Fruit fly (Drosophila melanogaster) whole organism, embryonic: ENCODE results near the gene Svil.

Source experiments
- B-H1 ChIP-seq: fragments of 200-800 bp; sonication (Bioruptor generic); IDR thresholded peaks from 3 replicates; pipeline ENCODE4 v1.3.6; 2022; ENCODE audit warnings: missing biosample characterization, missing genetic modification characterization
- Bgb ChIP-seq: fragments of 200-800 bp; sonication (Bioruptor generic); IDR thresholded peaks from 2 replicates; pipeline ENCODE4 v1.3.6; 2022; ENCODE audit warnings: missing biosample characterization, missing genetic modification characterization; ENCODE audit not compliant: partially characterized antibody
- CG10565 ChIP-seq: fragments of 200-800 bp; sonication (Bioruptor generic); optimal IDR thresholded peaks from 3 replicates; lab custom pipeline; 2016; ENCODE audit warnings: missing biosample characterization, mild to moderate bottlenecking, missing genetic modification characterization
- CG11247 ChIP-seq: fragments of 200-800 bp; sonication (Bioruptor generic); IDR thresholded peaks from 2 replicates; pipeline ENCODE4 v1.3.6; 2022; ENCODE audit warnings: missing biosample characterization, missing genetic modification characterization
- CG11456 ChIP-seq: fragments of 200-800 bp; sonication (Bioruptor generic); IDR thresholded peaks from 3 replicates; pipeline ENCODE4 v1.3.6; 2022; ENCODE audit warnings: missing biosample characterization, missing genetic modification characterization
- CG13287 ChIP-seq: fragments of 200-800 bp; sonication (Bioruptor generic); IDR thresholded peaks from 2 replicates; pipeline ENCODE4 v1.3.6; 2022; ENCODE audit warnings: missing biosample characterization, missing genetic modification characterization; ENCODE audit not compliant: partially characterized antibody
- CG14667 ChIP-seq: fragments of 200-800 bp; sonication (Bioruptor generic); IDR thresholded peaks from 2 replicates; pipeline ENCODE4 v1.3.6; 2022; ENCODE audit warnings: missing biosample characterization, missing genetic modification characterization
- CG15269 ChIP-seq: fragments of 200-800 bp; sonication (Bioruptor generic); optimal IDR thresholded peaks from 2 replicates; lab custom pipeline; 2018; ENCODE audit warnings: missing biosample characterization, mild to moderate bottlenecking, missing genetic modification characterization, moderate library complexity
- CG1792 ChIP-seq: fragments of 200-800 bp; sonication (Bioruptor generic); optimal IDR thresholded peaks from 2 replicates; lab custom pipeline; 2016; ENCODE audit warnings: missing biosample characterization, missing genetic modification characterization
- CG34376 ChIP-seq: fragments of 200-800 bp; sonication (Bioruptor generic); optimal IDR thresholded peaks from 2 replicates; lab custom pipeline; 2018; ENCODE audit warnings: missing biosample characterization, mild to moderate bottlenecking, missing genetic modification characterization
- CG43689 ChIP-seq: fragments of 200-800 bp; sonication (Bioruptor generic); IDR thresholded peaks from 2 replicates; pipeline ENCODE4 v1.3.6; 2022; ENCODE audit warnings: missing biosample characterization, missing genetic modification characterization
- CG4617 ChIP-seq: fragments of 200-800 bp; sonication (Bioruptor generic); optimal IDR thresholded peaks from 3 replicates; lab custom pipeline; 2016; ENCODE audit warnings: missing biosample characterization, missing genetic modification characterization, borderline replicate concordance
- CG4820 ChIP-seq: fragments of 200-800 bp; sonication (Bioruptor generic); optimal IDR thresholded peaks from 3 replicates; lab custom pipeline; 2016; ENCODE audit warnings: missing biosample characterization, missing genetic modification characterization
- CG6791 ChIP-seq: fragments of 200-800 bp; sonication (Bioruptor generic); IDR thresholded peaks from 3 replicates; pipeline ENCODE4 v1.3.6; 2022; ENCODE audit warnings: missing biosample characterization, missing genetic modification characterization; ENCODE audit not compliant: partially characterized antibody
- CG6813 ChIP-seq: fragments of 200-800 bp; sonication (Bioruptor generic); optimal IDR thresholded peaks from 2 replicates; lab custom pipeline; 2017; ENCODE audit warnings: missing biosample characterization, missing genetic modification characterization, mild to moderate bottlenecking, moderate library complexity, missing genetic modification reagents
- CG8765 ChIP-seq: fragments of 200-800 bp; sonication (Bioruptor generic); IDR thresholded peaks from 2 replicates; pipeline ENCODE4 v1.3.6; 2022; ENCODE audit warnings: missing biosample characterization, missing genetic modification characterization
- CG9215 ChIP-seq: fragments of 200-800 bp; sonication (Bioruptor generic); IDR thresholded peaks from 2 replicates; pipeline ENCODE4 v1.3.6; 2022; ENCODE audit warnings: missing biosample characterization, missing genetic modification characterization
- CG9797 ChIP-seq: fragments of 200-800 bp; sonication (Bioruptor generic); optimal IDR thresholded peaks from 3 replicates; lab custom pipeline; 2018; ENCODE audit warnings: missing biosample characterization, mild to moderate bottlenecking, missing genetic modification characterization
- Deaf1 ChIP-seq: fragments of 200-800 bp; optimal IDR thresholded peaks from 3 replicates; lab custom pipeline; 2019; ENCODE audit warnings: missing biosample characterization, mild to moderate bottlenecking, missing genetic modification characterization, moderate library complexity
- E2f2 ChIP-seq: fragments of 200-800 bp; sonication (Bioruptor generic); IDR thresholded peaks from 2 replicates; pipeline ENCODE4 v1.3.6; 2022; ENCODE audit warnings: missing biosample characterization, missing genetic modification characterization
- Ets97D ChIP-seq: fragments of 200-800 bp; sonication (Bioruptor generic); optimal IDR thresholded peaks from 3 replicates; lab custom pipeline; 2016; ENCODE audit warnings: missing biosample characterization, missing genetic modification characterization
- Fer3 ChIP-seq: fragments of 200-800 bp; sonication (Bioruptor generic); optimal IDR thresholded peaks from 2 replicates; lab custom pipeline; 2018; ENCODE audit warnings: missing biosample characterization, mild to moderate bottlenecking, missing genetic modification characterization, moderate library complexity
- HLHmδ ChIP-seq: fragments of 200-800 bp; sonication (Bioruptor generic); optimal IDR thresholded peaks from 2 replicates; lab custom pipeline; 2018; ENCODE audit warnings: missing biosample characterization, mild to moderate bottlenecking, missing genetic modification characterization, moderate library complexity
- Hey ChIP-seq: fragments of 200-800 bp; sonication (Bioruptor generic); optimal IDR thresholded peaks from 3 replicates; lab custom pipeline; 2018; ENCODE audit warnings: missing biosample characterization, mild to moderate bottlenecking, missing genetic modification characterization
- HmgZ ChIP-seq: fragments of 200-800 bp; sonication (Bioruptor generic); optimal IDR thresholded peaks from 2 replicates; lab custom pipeline; 2018; ENCODE audit warnings: missing biosample characterization, mild to moderate bottlenecking, missing genetic modification characterization
- Hr78 ChIP-seq, 2 experiments: fragments of 200-800 bp in 1 of 2; fragments of >200 bp in 1 of 2; sonication (Bioruptor generic) in 1 of 2; optimal IDR thresholded peaks; 2 replicates each; lab custom pipeline; 2017 to 2019; ENCODE audit warnings: missing biosample characterization in 2 of 2, missing genetic modification characterization in 2 of 2, mild to moderate bottlenecking in 1 of 2, moderate library complexity in 1 of 2
- Lim3 ChIP-seq: fragments of 200-800 bp; sonication (Bioruptor generic); IDR thresholded peaks from 2 replicates; pipeline ENCODE4 v1.3.6; 2022; ENCODE audit warnings: missing biosample characterization, missing genetic modification characterization
- Lpt ChIP-seq: fragments of >200 bp; optimal IDR thresholded peaks from 2 replicates; lab custom pipeline; 2018; ENCODE audit warnings: missing biosample characterization, missing genetic modification characterization
- Mrtf ChIP-seq: fragments of 200-800 bp; sonication (Bioruptor generic); IDR thresholded peaks from 3 replicates; pipeline ENCODE4 v1.3.6; 2022; ENCODE audit warnings: missing biosample characterization, missing genetic modification characterization
- Six4 ChIP-seq: fragments of 200-800 bp; sonication (Bioruptor generic); optimal IDR thresholded peaks from 2 replicates; lab custom pipeline; 2016; ENCODE audit warnings: missing biosample characterization, missing genetic modification characterization
- Ssrp ChIP-seq: fragments of 200-800 bp; sonication (Bioruptor generic); optimal IDR thresholded peaks from 2 replicates; lab custom pipeline; 2018; ENCODE audit warnings: missing biosample characterization, mild to moderate bottlenecking, missing genetic modification characterization, moderate library complexity
- Tbp ChIP-seq: fragments of >200 bp; optimal IDR thresholded peaks from 2 replicates; lab custom pipeline; 2018; ENCODE audit warnings: missing biosample characterization, missing genetic modification characterization
- Xrp1 ChIP-seq: fragments of 200-800 bp; sonication (Bioruptor generic); IDR thresholded peaks from 2 replicates; pipeline ENCODE4 v1.3.6; 2022; ENCODE audit warnings: missing biosample characterization, missing genetic modification characterization
- al ChIP-seq: fragments of 200-800 bp; sonication (Bioruptor generic); IDR thresholded peaks from 2 replicates; pipeline ENCODE4 v1.3.6; 2022; ENCODE audit warnings: missing biosample characterization, missing genetic modification characterization
- bcd ChIP-seq: fragments of 200-800 bp; sonication (Bioruptor generic); optimal IDR thresholded peaks from 2 replicates; lab custom pipeline; 2017; ENCODE audit warnings: missing biosample characterization, mild to moderate bottlenecking, missing genetic modification characterization
- bigmax ChIP-seq: fragments of 200-800 bp; sonication (Bioruptor generic); optimal IDR thresholded peaks from 2 replicates; lab custom pipeline; 2018; ENCODE audit warnings: missing biosample characterization, mild to moderate bottlenecking, missing genetic modification characterization
- bowl ChIP-seq: fragments of 200-800 bp; sonication (Bioruptor generic); IDR thresholded peaks from 2 replicates; pipeline ENCODE4 v1.3.6; 2022; ENCODE audit warnings: missing biosample characterization, missing genetic modification characterization
- exex ChIP-seq: fragments of 200-800 bp; sonication (Bioruptor generic); optimal IDR thresholded peaks from 4 replicates; lab custom pipeline; 2018; ENCODE audit warnings: missing biosample characterization, mild to moderate bottlenecking, missing genetic modification characterization, moderate library complexity
- ftz-f1 ChIP-seq: fragments of 200-800 bp; sonication (Bioruptor generic); optimal IDR thresholded peaks from 2 replicates; lab custom pipeline; 2016; ENCODE audit warnings: missing biosample characterization, missing genetic modification characterization
- lov ChIP-seq, 2 experiments: fragments of 200-800 bp in 1 of 2; fragments of >200 bp in 1 of 2; sonication (Bioruptor generic) in 1 of 2; IDR thresholded peaks in 1 of 2; optimal IDR thresholded peaks in 1 of 2; 2 replicates in 1 of 2; 3 replicates in 1 of 2; pipeline versions ENCODE4 v1.3.6 to Lab custom; 2017 to 2022; ENCODE audit warnings: missing biosample characterization in 1 of 2, missing genetic modification characterization in 1 of 2
- mirr ChIP-seq: fragments of 200-800 bp; sonication (Bioruptor generic); optimal IDR thresholded peaks from 3 replicates; lab custom pipeline; 2018; ENCODE audit warnings: missing biosample characterization, mild to moderate bottlenecking, missing genetic modification characterization
- oc ChIP-seq: fragments of 200-800 bp; sonication (Bioruptor generic); optimal IDR thresholded peaks from 2 replicates; lab custom pipeline; 2018; ENCODE audit warnings: missing biosample characterization, mild to moderate bottlenecking, missing genetic modification characterization, moderate library complexity
- onecut ChIP-seq: fragments of 200-800 bp; sonication (Bioruptor generic); IDR thresholded peaks from 2 replicates; pipeline ENCODE4 v1.3.6; 2022; ENCODE audit warnings: missing biosample characterization, missing genetic modification characterization
- otp ChIP-seq: fragments of 200-800 bp; sonication (Bioruptor generic); IDR thresholded peaks from 3 replicates; pipeline ENCODE4, ENCODE4 v1.3.6; 2022; ENCODE audit warnings: missing biosample characterization, missing genetic modification characterization
- so ChIP-seq: fragments of 200-800 bp; sonication (Bioruptor generic); IDR thresholded peaks from 3 replicates; pipeline ENCODE4 v1.3.6; 2022; ENCODE audit warnings: missing biosample characterization, missing genetic modification characterization
- toy ChIP-seq: fragments of 200-800 bp; sonication (Bioruptor generic); IDR thresholded peaks from 2 replicates; pipeline ENCODE4 v1.3.6; 2022; ENCODE audit warnings: missing biosample characterization, missing genetic modification characterization
- trh ChIP-seq: fragments of 200-800 bp; sonication (Bioruptor generic); optimal IDR thresholded peaks from 2 replicates; lab custom pipeline; 2016; ENCODE audit warnings: missing biosample characterization, missing genetic modification characterization
- z ChIP-seq: fragments of 200-800 bp; sonication (Bioruptor generic); IDR thresholded peaks from 3 replicates; pipeline ENCODE4 v1.3.6; 2022; ENCODE audit warnings: missing biosample characterization, missing genetic modification characterization
- zen ChIP-seq: fragments of 200-800 bp; sonication (Bioruptor generic); optimal IDR thresholded peaks from 3 replicates; lab custom pipeline; 2018; ENCODE audit warnings: missing biosample characterization, mild to moderate bottlenecking, missing genetic modification characterization, moderate library complexity

The Svil gene

DNA sequence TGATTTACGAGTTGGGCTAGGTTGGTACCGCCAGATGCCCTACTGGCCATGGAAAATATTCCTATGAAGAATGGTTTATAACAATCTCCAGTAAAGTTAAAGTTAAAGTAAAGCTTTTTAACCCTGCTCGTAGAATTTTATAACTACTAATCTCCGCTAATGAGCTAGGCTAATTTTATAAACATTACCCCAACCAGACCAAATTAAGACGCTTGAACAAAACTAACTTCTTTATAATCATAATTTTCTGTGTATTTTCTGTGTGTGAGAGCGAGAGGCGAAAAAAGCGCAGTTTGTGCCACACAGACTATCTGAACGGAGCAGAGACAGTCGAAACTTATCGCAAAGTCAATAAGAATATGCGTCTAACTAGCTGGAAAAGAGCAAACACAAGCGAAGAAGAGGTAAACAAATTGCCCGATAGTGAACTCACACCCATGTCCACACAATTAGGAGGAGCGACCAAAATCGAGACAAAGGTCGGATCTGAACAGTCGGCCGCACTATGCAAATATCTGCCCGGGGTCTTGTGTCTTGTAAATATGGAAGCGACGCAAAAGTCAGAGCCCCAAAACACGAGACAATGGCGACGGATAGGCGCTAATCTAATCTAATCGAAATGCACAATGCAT, 159.6 kb downstream of the Svil start (continued):
- TF ChIP-seq CG14667 (GFP tag; lab: Robert Waterston, UW) = no peak
- TF ChIP-seq CG8765 = no peak
- peak; percentile 73; the same call in 2 of the 3 replicates for TF ChIP-seq so
- 0 out of 2 replicates have a peak, but pooled peaks have one; percentile 9 for TF ChIP-seq bowl
- peak; percentile 46 for TF ChIP-seq oc (tag; lab: Kevin White, UChicago)
- peak; percentile 62; the same call in 1 of the 3 replicates for TF ChIP-seq CG11456
- TF ChIP-seq B-H1 (GFP tag; lab: Robert Waterston, UW) = peak; percentile 42; the same call in 2 of the 3 replicates
- no peak for TF ChIP-seq Bgb (GFP tag; lab: Robert Waterston, UW)
- no peak for TF ChIP-seq Lpt (GFP tag; lab: Kevin White, UChicago)
- peak; percentile 37 for TF ChIP-seq CG4820 (GFP tag; lab: Kevin White, UChicago)
- TF ChIP-seq Hr78 (GFP tag; optimal IDR thresholded peaks at IDR 0.05; lab: Kevin White, UChicago) = peak in 1 of 2 experiments; percentile 93
- TF ChIP-seq al (GFP tag; lab: Robert Waterston, UW) = no peak
- peak; percentile 35 for TF ChIP-seq bigmax (GFP tag; lab: Kevin White, UChicago)
- peak; percentile 41 for TF ChIP-seq exex (tag; lab: Kevin White, UChicago)
- TF ChIP-seq CG13287 = no peak
- TF ChIP-seq Six4 (GFP tag; lab: Kevin White, UChicago) = peak; percentile 43
- peak; percentile 55 for TF ChIP-seq mirr (GFP tag; lab: Kevin White, UChicago)
- no peak for TF ChIP-seq zen (tag; lab: Kevin White, UChicago)
- TF ChIP-seq CG11247 (GFP tag; lab: Robert Waterston, UW) = peak; percentile 58; the same call in 1 of the 2 replicates
- peak; percentile 12 for TF ChIP-seq Deaf1 (tag; lab: Kevin White, UChicago)
- TF ChIP-seq HmgZ (tag; lab: Kevin White, UChicago) = peak; percentile 61
- TF ChIP-seq HLHmδ (GFP tag; lab: Kevin White, UChicago) = peak; percentile 93
- peak; percentile 72 for TF ChIP-seq onecut (GFP tag; lab: Robert Waterston, UW)
- peak; percentile 1 for TF ChIP-seq Ets97D
- peak; percentile 33 for TF ChIP-seq CG34376 (GFP tag; lab: Kevin White, UChicago)
- TF ChIP-seq E2f2 (GFP tag; lab: Robert Waterston, UW) = no peak
- TF ChIP-seq otp (GFP tag; lab: Robert Waterston, UW) = peak; percentile 73; the same call in 1 of the 3 replicates
- TF ChIP-seq ftz-f1 (GFP tag; lab: Kevin White, UChicago) = no peak
- TF ChIP-seq trh (GFP tag; lab: Kevin White, UChicago) = peak; percentile 64
- no peak for TF ChIP-seq Ssrp (tag; lab: Kevin White, UChicago)
- peak; percentile 94 for TF ChIP-seq CG6813 (GFP tag; lab: Kevin White, UChicago)
- no peak for TF ChIP-seq lov (optimal IDR thresholded peaks at IDR 0.05; lab: Kevin White, UChicago)
- TF ChIP-seq lov (GFP tag; IDR thresholded peaks at IDR 0.05; lab: Robert Waterston, UW) = peak; percentile 71; the same call in 1 of the 3 replicates
- no peak for TF ChIP-seq toy (GFP tag; lab: Robert Waterston, UW)
- TF ChIP-seq CG1792 (GFP tag; lab: Kevin White, UChicago) = peak; percentile 74
- TF ChIP-seq CG10565 (GFP tag; lab: Kevin White, UChicago) = no peak
- peak; percentile 61 for TF ChIP-seq CG15269 (tag; lab: Kevin White, UChicago)
- TF ChIP-seq CG9797 (GFP tag; lab: Kevin White, UChicago) = peak; percentile 48
- peak; percentile 35; the same call in 1 of the 2 replicates for TF ChIP-seq CG43689 (GFP tag; lab: Robert Waterston, UW)
- peak; percentile 45 for TF ChIP-seq Fer3 (tag; lab: Kevin White, UChicago)
- TF ChIP-seq Hey (tag; lab: Kevin White, UChicago) = peak; percentile 57
- TF ChIP-seq CG6791 (GFP tag; lab: Robert Waterston, UW) = no peak
- peak; percentile 81 for TF ChIP-seq Xrp1 (GFP tag; lab: Robert Waterston, UW)
- 0 out of 3 replicates have a peak, but pooled peaks have one; percentile 36 for TF ChIP-seq z (GFP tag; lab: Robert Waterston, UW)
- TF ChIP-seq Mrtf (GFP tag; lab: Robert Waterston, UW) = peak; percentile 57; the same call in 1 of the 3 replicates
- TF ChIP-seq CG9215 (GFP tag; lab: Robert Waterston, UW) = no peak
- no peak for TF ChIP-seq Tbp (GFP tag; lab: Kevin White, UChicago)
- no peak for TF ChIP-seq Lim3 (GFP tag; lab: Robert Waterston, UW)
- peak; percentile 66 for TF ChIP-seq bcd (GFP tag; lab: Kevin White, UChicago)
- no peak for TF ChIP-seq CG4617 (GFP tag; lab: Kevin White, UChicago)
